Worm (Caenorhabditis elegans) whole organism, late embryonic: ENCODE measurements around the gene ZC416.2.

Experiments used
- C38D4.7 ChIP-seq: fragments of 200-800 bp; sonication (Bioruptor generic); optimal IDR thresholded peaks from 2 replicates; lab custom pipeline; 2018; ENCODE audit warnings: mild to moderate bottlenecking, missing genetic modification characterization, moderate library complexity, missing compliant biosample characterization
- F13H6.1 ChIP-seq: sonication (generic microtip); optimal IDR thresholded peaks from 2 replicates; lab custom pipeline; 2016; ENCODE audit warnings: missing genetic modification characterization, missing compliant biosample characterization
- K02D7.2 ChIP-seq: sonication (generic microtip); optimal IDR thresholded peaks from 2 replicates; lab custom pipeline; 2017; ENCODE audit warnings: mild to moderate bottlenecking, missing genetic modification characterization, missing compliant biosample characterization
- T23F11.4 ChIP-seq: fragments of 200-800 bp; sonication (Bioruptor generic); optimal IDR thresholded peaks from 2 replicates; lab custom pipeline; 2018; ENCODE audit warnings: mild to moderate bottlenecking, missing genetic modification characterization, missing compliant biosample characterization
- Y22D7AL.16 ChIP-seq: sonication (generic microtip); optimal IDR thresholded peaks from 2 replicates; lab custom pipeline; 2016; ENCODE audit warnings: missing genetic modification characterization, missing compliant biosample characterization
- ahr-1 ChIP-seq: sonication (generic microtip); optimal IDR thresholded peaks from 2 replicates; lab custom pipeline; 2016; ENCODE audit warnings: missing genetic modification characterization, missing compliant biosample characterization
- ama-1 ChIP-seq: fragments of 150-350 bp; optimal IDR thresholded peaks from 2 replicates; lab custom pipeline; 2014
- ceh-14 ChIP-seq: sonication (generic microtip); optimal IDR thresholded peaks from 2 replicates; lab custom pipeline; 2016; ENCODE audit warnings: missing genotype, missing genetic modification characterization, missing compliant biosample characterization
- ceh-19 ChIP-seq: fragments of 200-800 bp; sonication (Bioruptor generic); optimal IDR thresholded peaks from 2 replicates; lab custom pipeline; 2018; ENCODE audit warnings: mild to moderate bottlenecking, missing genetic modification characterization, missing compliant biosample characterization
- ceh-22 ChIP-seq: sonication (generic microtip); optimal IDR thresholded peaks from 2 replicates; lab custom pipeline; 2017; ENCODE audit warnings: missing biosample characterization, missing genetic modification characterization
- ceh-34 ChIP-seq: sonication (generic microtip); optimal IDR thresholded peaks from 2 replicates; lab custom pipeline; 2016; ENCODE audit warnings: mild to moderate bottlenecking, missing genetic modification characterization, missing compliant biosample characterization
- ceh-45 ChIP-seq: fragments of 200-800 bp; sonication (Bioruptor generic); IDR thresholded peaks from 2 replicates; pipeline ENCODE4 v1.3.6; 2022; ENCODE audit warnings: missing genetic modification reagents, missing genetic modification characterization, missing compliant biosample characterization
- ceh-48 ChIP-seq: sonication (generic microtip); optimal IDR thresholded peaks from 2 replicates; lab custom pipeline; 2016; ENCODE audit warnings: missing genetic modification characterization, inconsistent platforms, missing compliant biosample characterization
- ceh-6 ChIP-seq: fragments of 200-800 bp; sonication (Bioruptor generic); optimal IDR thresholded peaks from 2 replicates; lab custom pipeline; 2018; ENCODE audit warnings: mild to moderate bottlenecking, missing genetic modification characterization, missing compliant biosample characterization
- che-1 ChIP-seq: sonication (generic microtip); optimal IDR thresholded peaks from 2 replicates; lab custom pipeline; 2016; ENCODE audit warnings: mild to moderate bottlenecking, missing genetic modification characterization, missing compliant biosample characterization
- elt-2 ChIP-seq: sonication (generic microtip); optimal IDR thresholded peaks from 2 replicates; lab custom pipeline; 2016; ENCODE audit warnings: missing genetic modification reagents, missing genetic modification characterization, missing compliant biosample characterization
- fax-1 ChIP-seq: sonication (generic microtip); optimal IDR thresholded peaks from 2 replicates; lab custom pipeline; 2016; ENCODE audit warnings: missing genotype, missing genetic modification characterization, missing compliant biosample characterization
- fkh-10 ChIP-seq: fragments of 150-350 bp; optimal IDR thresholded peaks from 2 replicates; lab custom pipeline; 2014; ENCODE audit warnings: missing biosample characterization, missing genetic modification reagents, missing genetic modification characterization
- gmeb-2 ChIP-seq: sonication (generic microtip); optimal IDR thresholded peaks from 2 replicates; lab custom pipeline; 2016; ENCODE audit warnings: missing genetic modification characterization, inconsistent platforms, missing compliant biosample characterization
- hlh-13 ChIP-seq: fragments of 200-800 bp; sonication (Bioruptor generic); optimal IDR thresholded peaks from 2 replicates; lab custom pipeline; 2018; ENCODE audit warnings: mild to moderate bottlenecking, missing genetic modification characterization, missing compliant biosample characterization
- hlh-30 ChIP-seq: sonication (generic microtip); optimal IDR thresholded peaks from 2 replicates; lab custom pipeline; 2017; ENCODE audit warnings: antibody characterized with exemption, missing genetic modification characterization, missing compliant biosample characterization; ENCODE audit not compliant: insufficient read depth
- lin-11 ChIP-seq: fragments of 200-800 bp; sonication (Bioruptor generic); optimal IDR thresholded peaks from 2 replicates; lab custom pipeline; 2018; ENCODE audit warnings: mild to moderate bottlenecking, missing genetic modification characterization, missing compliant biosample characterization
- nfya-1 ChIP-seq: sonication (generic microtip); optimal IDR thresholded peaks from 2 replicates; lab custom pipeline; 2017; ENCODE audit warnings: missing genetic modification characterization, mild to moderate bottlenecking, missing compliant biosample characterization, antibody characterized with exemption, moderate library complexity
- npax-4 ChIP-seq: sonication (generic microtip); optimal IDR thresholded peaks from 2 replicates; lab custom pipeline; 2016; ENCODE audit warnings: missing genetic modification characterization, missing compliant biosample characterization
- pat-9 ChIP-seq: fragments of 200-800 bp; sonication (Bioruptor generic); optimal IDR thresholded peaks from 2 replicates; lab custom pipeline; 2018; ENCODE audit warnings: mild to moderate bottlenecking, missing genetic modification characterization, moderate library complexity, missing compliant biosample characterization
- pax-1 ChIP-seq: fragments of 150-350 bp; optimal IDR thresholded peaks from 2 replicates; lab custom pipeline; 2014; ENCODE audit warnings: missing biosample characterization, missing genetic modification characterization
- pha-4 ChIP-seq: fragments of 150-350 bp; optimal IDR thresholded peaks from 2 replicates; lab custom pipeline; 2018; ENCODE audit warnings: missing biosample characterization, missing genetic modification reagents, missing genetic modification characterization
- rnt-1 ChIP-seq: sonication (generic microtip); optimal IDR thresholded peaks from 2 replicates; lab custom pipeline; 2016; ENCODE audit warnings: missing genetic modification characterization, missing compliant biosample characterization
- sox-2 ChIP-seq: fragments of 200-800 bp; sonication (Bioruptor generic); IDR thresholded peaks from 2 replicates; pipeline ENCODE4 v1.3.6; 2022; ENCODE audit warnings: missing genetic modification reagents, missing genetic modification characterization, missing compliant biosample characterization
- tbx-2 ChIP-seq: sonication (generic microtip); optimal IDR thresholded peaks from 2 replicates; lab custom pipeline; 2016; ENCODE audit warnings: missing genetic modification characterization, missing compliant biosample characterization
- tbx-7 ChIP-seq: sonication (generic microtip); optimal IDR thresholded peaks from 2 replicates; lab custom pipeline; 2016; ENCODE audit warnings: missing genotype, missing genetic modification characterization, missing compliant biosample characterization
- ttx-3 ChIP-seq: sonication (generic microtip); optimal IDR thresholded peaks from 2 replicates; lab custom pipeline; 2016; ENCODE audit warnings: missing genetic modification reagents, missing genetic modification characterization, missing compliant biosample characterization
- unc-3 ChIP-seq, 2 experiments: fragments of 200-800 bp in 1 of 2; sonication (Bioruptor generic) in 1 of 2; sonication (generic microtip) in 1 of 2; conservative IDR thresholded peaks in 1 of 2; optimal IDR thresholded peaks in 1 of 2; 2 replicates each; pipeline versions ENCODE4 v1.3.6 to Lab custom; 2016 to 2022; ENCODE audit warnings: missing compliant biosample characterization in 2 of 2, missing genetic modification characterization in 2 of 2, missing genetic modification reagents in 1 of 2
- unc-42 ChIP-seq: sonication (generic microtip); optimal IDR thresholded peaks from 2 replicates; lab custom pipeline; 2016; ENCODE audit warnings: missing genotype, missing genetic modification characterization, missing compliant biosample characterization
- unc-55 ChIP-seq: sonication (generic microtip); optimal IDR thresholded peaks from 2 replicates; lab custom pipeline; 2017; ENCODE audit warnings: missing biosample characterization, missing genetic modification reagents, missing genetic modification characterization
- unc-86 ChIP-seq: sonication (generic microtip); optimal IDR thresholded peaks from 2 replicates; lab custom pipeline; 2016; ENCODE audit warnings: missing genetic modification characterization, missing compliant biosample characterization
- zip-5 ChIP-seq: sonication (generic microtip); optimal IDR thresholded peaks from 2 replicates; lab custom pipeline; 2016; ENCODE audit warnings: missing genetic modification characterization, missing compliant biosample characterization

ZC416.2 gene

ce11 chrIV:3633254-3633653 lies at the start of gene ZC416.2:
Gene ZC416.2, plus strand, starts transcription at chrIV:3633619.
- no peak for TF ChIP-seq npax-4 (tag; lab: Kevin White, UChicago)
- no peak for TF ChIP-seq zip-5 (tag; lab: Kevin White, UChicago)
- TF ChIP-seq tbx-7 (tag; lab: Kevin White, UChicago), result no peak
- TF ChIP-seq ceh-14 (tag; lab: Kevin White, UChicago), result no peak
- TF ChIP-seq hlh-30 (tag; lab: Kevin White, UChicago), result no peak
- no peak for TF ChIP-seq F13H6.1 (tag; lab: Kevin White, UChicago)
- TF ChIP-seq che-1 (tag; lab: Kevin White, UChicago), result no peak
- no peak for TF ChIP-seq unc-42 (tag; lab: Kevin White, UChicago)
- TF ChIP-seq ceh-34, result no peak
- TF ChIP-seq nfya-1 (tag; lab: Kevin White, UChicago), result no peak
- no peak for TF ChIP-seq hlh-13 (GFP tag; lab: Kevin White, UChicago)
- TF ChIP-seq fkh-10 (GFP tag; lab: Kevin White, UChicago), result no peak
- no peak for TF ChIP-seq pax-1 (tag; lab: Kevin White, UChicago)

ce11 chrIV:3590821-3591220 lies 42.6 kb upstream of the ZC416.2 start:
- TF ChIP-seq gmeb-2, result no peak
- no peak for TF ChIP-seq zip-5 (tag; lab: Kevin White, UChicago)
- TF ChIP-seq C38D4.7 (GFP tag; lab: Kevin White, UChicago), result no peak
- TF ChIP-seq ceh-6 (GFP tag; lab: Kevin White, UChicago), result no peak
- no peak for TF ChIP-seq rnt-1 (tag; lab: Kevin White, UChicago)
- TF ChIP-seq pha-4, result no peak
- TF ChIP-seq ceh-19, result no peak
- no peak for TF ChIP-seq Y22D7AL.16 (tag; lab: Kevin White, UChicago)
- TF ChIP-seq ceh-22 (tag; lab: Kevin White, UChicago), result no peak
- TF ChIP-seq lin-11 (tag; lab: Kevin White, UChicago), result no peak
- TF ChIP-seq K02D7.2 (tag; lab: Kevin White, UChicago), result no peak
- no peak for TF ChIP-seq ceh-45 (GFP tag; lab: Robert Waterston, UW)
- no peak for TF ChIP-seq pax-1 (tag; lab: Kevin White, UChicago)
- no peak for TF ChIP-seq ahr-1 (tag; lab: Kevin White, UChicago)
- TF ChIP-seq ceh-48, result no peak
- no peak for TF ChIP-seq tbx-2 (tag; lab: Kevin White, UChicago)
- TF ChIP-seq fax-1, result no peak
- TF ChIP-seq sox-2 (GFP tag; lab: Robert Waterston, UW), result no peak
- no peak for TF ChIP-seq unc-55
- TF ChIP-seq, all 69 proteins: peak for 0

- no peak for TF ChIP-seq gmeb-2
- TF ChIP-seq lin-11 (tag; lab: Kevin White, UChicago), result no peak
- TF ChIP-seq unc-86 (tag; lab: Kevin White, UChicago), result no peak
- TF ChIP-seq ceh-45 (GFP tag; lab: Robert Waterston, UW), result no peak
These were observed 39.9 kb upstream of the ZC416.2 start, which contains the start of gene taf-2 for ce11 chrIV:3593513-3593912. Gene taf-2, minus strand, starts transcription at chrIV:3593613.

ce11 chrIV:3597356-3597755 lies 36.1 kb upstream of the ZC416.2 start:
- no peak for TF ChIP-seq ama-1 (lab: Kevin White, UChicago)
- no peak for TF ChIP-seq pha-4

- TF ChIP-seq elt-2 (tag; lab: Kevin White, UChicago) (no peak), unc-3 (GFP tag; conservative IDR thresholded peaks at IDR 0.05; lab: Robert Waterston, UW) (no peak), unc-3 (tag; optimal IDR thresholded peaks at IDR 0.05; lab: Kevin White, UChicago) (no peak), ttx-3 (tag; lab: Kevin White, UChicago) (no peak), T23F11.4 (GFP tag; lab: Kevin White, UChicago) (no peak), F13H6.1 (tag; lab: Kevin White, UChicago) (no peak), ama-1 (lab: Kevin White, UChicago) (no peak), pat-9 (no peak)
These were observed 35.0 kb upstream of the ZC416.2 start, which contains the start of gene Y37E11B.5 for ce11 chrIV:3598452-3598851. Gene Y37E11B.5, minus strand, starts transcription at chrIV:3598552.
